Worm (Caenorhabditis elegans): ENCODE results near the gene C18B2.2.

DNA sequence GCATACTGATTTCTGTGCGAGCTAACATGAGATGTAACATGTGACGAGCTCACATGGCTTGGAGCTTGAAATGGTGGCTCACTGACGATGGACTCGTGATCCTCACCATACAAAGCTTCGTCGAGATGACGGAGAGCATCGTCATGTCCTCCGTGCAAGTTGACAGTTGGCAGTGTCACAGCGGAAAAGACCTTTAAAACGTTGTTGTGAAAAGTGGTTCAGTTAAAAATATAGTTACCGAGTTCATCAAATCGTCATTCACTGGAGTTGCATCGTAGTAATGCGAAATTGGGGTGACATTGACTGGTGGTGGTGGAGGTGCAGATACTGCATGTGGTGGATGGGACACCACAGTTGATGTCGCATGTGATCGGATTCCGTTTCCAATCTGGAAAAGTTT lies 12.8 kb upstream of the C18B2.2 start:
- TF ChIP-seq nhr-6 (tag; optimal IDR thresholded peaks at IDR 0.05) (no peak), ztf-4 (tag; optimal IDR thresholded peaks at IDR 0.05) (no peak), lin-39 (tag; optimal IDR thresholded peaks at IDR 0.05) (no peak), skn-1 (tag; optimal IDR thresholded peaks at IDR 0.05) (no peak), snpc-4 (tag; optimal IDR thresholded peaks at IDR 0.05) (no peak), F13H6.1 (tag; optimal IDR thresholded peaks at IDR 0.05) (no peak), ceh-16 (tag; optimal IDR thresholded peaks at IDR 0.05) (no peak), nhr-237 (tag; optimal IDR thresholded peaks at IDR 0.05) (no peak), blmp-1 (tag; optimal IDR thresholded peaks at IDR 0.05; ENCODE audit: insufficient read depth) (no peak), nhr-10 (tag; optimal IDR thresholded peaks at IDR 0.05) (no peak), lin-11 (tag; optimal IDR thresholded peaks at IDR 0.05) (no peak), egl-27 (tag; optimal IDR thresholded peaks at IDR 0.05) (no peak), ztf-1 (GFP tag; conservative IDR thresholded peaks at IDR 0.05) (no peak)
